Fruit fly (Drosophila melanogaster) whole organism, embryonic: ENCODE data around the gene CCDC53.

ENCODE experiments used
- Ada2b ChIP-seq: fragments of 200-800 bp; sonication (Bioruptor generic); IDR thresholded peaks from 2 replicates; pipeline ENCODE4 v1.3.6; 2022; ENCODE audit warnings: missing biosample characterization, missing genetic modification characterization
- Asciz ChIP-seq: fragments of 200-800 bp; sonication (Bioruptor generic); optimal IDR thresholded peaks from 2 replicates; lab custom pipeline; 2017; ENCODE audit warnings: missing biosample characterization, mild to moderate bottlenecking, missing genetic modification characterization, missing genetic modification reagents
- Bgb ChIP-seq: fragments of 200-800 bp; sonication (Bioruptor generic); IDR thresholded peaks from 2 replicates; pipeline ENCODE4 v1.3.6; 2022; ENCODE audit warnings: missing biosample characterization, missing genetic modification characterization; ENCODE audit not compliant: partially characterized antibody
- C15 ChIP-seq: fragments of 200-800 bp; sonication (Bioruptor generic); IDR thresholded peaks from 3 replicates; pipeline ENCODE4 v1.3.6; 2022; ENCODE audit warnings: missing biosample characterization, missing genetic modification characterization
- CG10267 ChIP-seq: fragments of 200-800 bp; sonication (Bioruptor generic); optimal IDR thresholded peaks from 2 replicates; lab custom pipeline; 2018; ENCODE audit warnings: missing biosample characterization, mild to moderate bottlenecking, missing genetic modification characterization, moderate library complexity
- CG10431 ChIP-seq: fragments of 200-800 bp; sonication (Bioruptor generic); optimal IDR thresholded peaks from 3 replicates; lab custom pipeline; 2018; ENCODE audit warnings: missing biosample characterization, mild to moderate bottlenecking, missing genetic modification characterization
- CG10565 ChIP-seq: fragments of 200-800 bp; sonication (Bioruptor generic); optimal IDR thresholded peaks from 3 replicates; lab custom pipeline; 2016; ENCODE audit warnings: missing biosample characterization, mild to moderate bottlenecking, missing genetic modification characterization
- CG10654 ChIP-seq: fragments of 200-800 bp; sonication (Bioruptor generic); optimal IDR thresholded peaks from 2 replicates; lab custom pipeline; 2016; ENCODE audit warnings: missing biosample characterization, missing genetic modification characterization
- CG11247 ChIP-seq: fragments of 200-800 bp; sonication (Bioruptor generic); IDR thresholded peaks from 2 replicates; pipeline ENCODE4 v1.3.6; 2022; ENCODE audit warnings: missing biosample characterization, missing genetic modification characterization
- CG1602 ChIP-seq: fragments of 200-800 bp; sonication (Bioruptor generic); optimal IDR thresholded peaks from 3 replicates; lab custom pipeline; 2016; ENCODE audit warnings: missing biosample characterization, missing genetic modification characterization
- CG17568 ChIP-seq: fragments of 200-800 bp; sonication (Bioruptor generic); optimal IDR thresholded peaks from 2 replicates; lab custom pipeline; 2018; ENCODE audit warnings: missing biosample characterization, mild to moderate bottlenecking, missing genetic modification characterization, moderate library complexity
- CG17912 ChIP-seq: fragments of 200-800 bp; sonication (Bioruptor generic); optimal IDR thresholded peaks from 2 replicates; lab custom pipeline; 2018; ENCODE audit warnings: missing biosample characterization, mild to moderate bottlenecking, missing genetic modification characterization
- CG3163 ChIP-seq: fragments of 200-800 bp; sonication (Bioruptor generic); optimal IDR thresholded peaks from 3 replicates; lab custom pipeline; 2016; ENCODE audit warnings: missing biosample characterization, missing genetic modification characterization
- CG4820 ChIP-seq: fragments of 200-800 bp; sonication (Bioruptor generic); optimal IDR thresholded peaks from 3 replicates; lab custom pipeline; 2016; ENCODE audit warnings: missing biosample characterization, missing genetic modification characterization
- CG6689 ChIP-seq: fragments of 200-800 bp; sonication (Bioruptor generic); IDR thresholded peaks from 2 replicates; pipeline ENCODE4 v1.3.6; 2022; ENCODE audit warnings: missing biosample characterization, missing genetic modification characterization
- CG7271 ChIP-seq: fragments of 200-800 bp; sonication (Bioruptor generic); optimal IDR thresholded peaks from 2 replicates; lab custom pipeline; 2018; ENCODE audit warnings: missing biosample characterization, mild to moderate bottlenecking, missing genetic modification characterization, moderate library complexity
- CG7372 ChIP-seq: fragments of 200-800 bp; sonication (Bioruptor generic); IDR thresholded peaks from 2 replicates; pipeline ENCODE4 v1.3.6; 2022; ENCODE audit warnings: missing biosample characterization, missing genetic modification characterization
- CG8359 ChIP-seq: fragments of 200-800 bp; sonication (Bioruptor generic); optimal IDR thresholded peaks from 2 replicates; lab custom pipeline; 2017; ENCODE audit warnings: missing biosample characterization, mild to moderate bottlenecking, missing genetic modification characterization, borderline replicate concordance
- Dad ChIP-seq: fragments of 200-800 bp; sonication (Bioruptor generic); optimal IDR thresholded peaks from 3 replicates; lab custom pipeline; 2016; ENCODE audit warnings: missing biosample characterization, missing genetic modification characterization
- Deaf1 ChIP-seq: fragments of 200-800 bp; optimal IDR thresholded peaks from 3 replicates; lab custom pipeline; 2019; ENCODE audit warnings: missing biosample characterization, mild to moderate bottlenecking, missing genetic modification characterization, moderate library complexity
- Elba2 ChIP-seq: fragments of 200-800 bp; sonication (Bioruptor generic); optimal IDR thresholded peaks from 3 replicates; lab custom pipeline; 2016; ENCODE audit warnings: missing biosample characterization, missing genetic modification characterization
- Fer2 ChIP-seq: fragments of 200-800 bp; sonication (Bioruptor generic); optimal IDR thresholded peaks from 2 replicates; lab custom pipeline; 2018; ENCODE audit warnings: missing biosample characterization, mild to moderate bottlenecking, missing genetic modification characterization, moderate library complexity
- HLH4C ChIP-seq: fragments of 200-800 bp; sonication (Bioruptor generic); IDR thresholded peaks from 3 replicates; pipeline ENCODE4 v1.3.6; 2022; ENCODE audit warnings: missing biosample characterization, missing genetic modification characterization; ENCODE audit not compliant: partially characterized antibody
- HLH54F ChIP-seq: fragments of 200-800 bp; sonication (Bioruptor generic); optimal IDR thresholded peaks from 3 replicates; lab custom pipeline; 2016; ENCODE audit warnings: missing biosample characterization, missing genetic modification characterization
- Kr ChIP-seq: fragments of 200-800 bp; sonication (Bioruptor generic); optimal IDR thresholded peaks from 2 replicates; lab custom pipeline; 2017; ENCODE audit warnings: missing biosample characterization, mild to moderate bottlenecking, missing genetic modification characterization
- Mes4 ChIP-seq: fragments of 200-800 bp; sonication (Bioruptor generic); optimal IDR thresholded peaks from 2 replicates; lab custom pipeline; 2016; ENCODE audit warnings: missing biosample characterization, missing genetic modification characterization
- Nf-YB ChIP-seq: fragments of 200-800 bp; sonication (Bioruptor generic); optimal IDR thresholded peaks from 3 replicates; lab custom pipeline; 2019; ENCODE audit warnings: missing biosample characterization, mild to moderate bottlenecking, missing genetic modification characterization, moderate library complexity
- NfI ChIP-seq: fragments of 200-800 bp; sonication (Bioruptor generic); optimal IDR thresholded peaks from 3 replicates; lab custom pipeline; 2018; ENCODE audit warnings: missing biosample characterization, mild to moderate bottlenecking, missing genetic modification characterization, moderate library complexity
- Optix ChIP-seq: fragments of 200-800 bp; sonication (Bioruptor generic); IDR thresholded peaks from 3 replicates; pipeline ENCODE4 v1.3.6; 2022; ENCODE audit warnings: missing biosample characterization, missing genetic modification characterization
- Rfx ChIP-seq: fragments of 200-800 bp; sonication (Bioruptor generic); IDR thresholded peaks from 2 replicates; pipeline ENCODE4 v1.3.6; 2022; ENCODE audit warnings: missing biosample characterization, missing genetic modification characterization
- Scr ChIP-seq: fragments of 200-800 bp; sonication (Bioruptor generic); IDR thresholded peaks from 2 replicates; pipeline ENCODE4 v1.3.6; 2022; ENCODE audit warnings: missing biosample characterization, missing genetic modification characterization; ENCODE audit not compliant: partially characterized antibody
- aop ChIP-seq: fragments of 200-800 bp; sonication (Bioruptor generic); IDR thresholded peaks from 2 replicates; pipeline ENCODE4 v1.3.6; 2022; ENCODE audit warnings: missing biosample characterization, missing genetic modification characterization
- bab2 ChIP-seq: fragments of 200-800 bp; sonication (Bioruptor generic); optimal IDR thresholded peaks from 2 replicates; lab custom pipeline; 2016; ENCODE audit warnings: missing biosample characterization, missing genetic modification characterization
- bbx ChIP-seq: fragments of 200-800 bp; sonication (Bioruptor generic); IDR thresholded peaks from 2 replicates; pipeline ENCODE4 v1.3.6; 2022; ENCODE audit warnings: missing biosample characterization, missing genetic modification characterization; ENCODE audit not compliant: partially characterized antibody
- bowl ChIP-seq: fragments of 200-800 bp; sonication (Bioruptor generic); IDR thresholded peaks from 2 replicates; pipeline ENCODE4 v1.3.6; 2022; ENCODE audit warnings: missing biosample characterization, missing genetic modification characterization
- chinmo ChIP-seq: fragments of 200-800 bp; sonication (Bioruptor generic); IDR thresholded peaks from 4 replicates; pipeline ENCODE4 v1.3.6; 2022; ENCODE audit warnings: missing biosample characterization, missing genetic modification characterization; ENCODE audit not compliant: partially characterized antibody
- klu ChIP-seq: fragments of 200-800 bp; sonication (Bioruptor generic); IDR thresholded peaks from 2 replicates; pipeline ENCODE4 v1.3.6; 2022; ENCODE audit warnings: missing biosample characterization, missing genetic modification characterization
- kni ChIP-seq: fragments of 200-800 bp; sonication (Bioruptor generic); optimal IDR thresholded peaks from 3 replicates; lab custom pipeline; 2017; ENCODE audit warnings: mild to moderate bottlenecking, missing biosample characterization, missing genetic modification reagents, missing genetic modification characterization
- nerfin-1 ChIP-seq: fragments of 200-800 bp; sonication (Bioruptor generic); optimal IDR thresholded peaks from 3 replicates; lab custom pipeline; 2019; ENCODE audit warnings: missing biosample characterization, mild to moderate bottlenecking, missing genetic modification characterization, moderate library complexity
- phol ChIP-seq: fragments of 200-800 bp; sonication (Bioruptor generic); optimal IDR thresholded peaks from 3 replicates; lab custom pipeline; 2018; ENCODE audit warnings: missing biosample characterization, mild to moderate bottlenecking, missing genetic modification characterization, moderate library complexity
- sna ChIP-seq: fragments of 200-800 bp; sonication (Bioruptor generic); IDR thresholded peaks from 2 replicates; pipeline ENCODE4 v1.3.6; 2022; ENCODE audit warnings: missing biosample characterization, missing genetic modification characterization; ENCODE audit not compliant: partially characterized antibody
- sqz ChIP-seq: fragments of 200-800 bp; sonication (Bioruptor generic); optimal IDR thresholded peaks from 3 replicates; lab custom pipeline; 2018; ENCODE audit warnings: missing biosample characterization, mild to moderate bottlenecking, missing genetic modification characterization
- sug ChIP-seq: fragments of 200-800 bp; optimal IDR thresholded peaks from 2 replicates; lab custom pipeline; 2019; ENCODE audit warnings: missing biosample characterization, mild to moderate bottlenecking, missing genetic modification characterization, moderate library complexity
- ttk ChIP-seq: fragments of 200-800 bp; sonication (Bioruptor generic); IDR thresholded peaks from 2 replicates; pipeline ENCODE4 v2.1.2; 2022; ENCODE audit warnings: missing biosample characterization, missing genetic modification characterization
- tup ChIP-seq: fragments of 200-800 bp; sonication (Bioruptor generic); optimal IDR thresholded peaks from 2 replicates; lab custom pipeline; 2016; ENCODE audit warnings: missing biosample characterization, mild to moderate bottlenecking, missing genetic modification characterization, moderate library complexity
- unc-4 ChIP-seq: fragments of 200-800 bp; sonication (Bioruptor generic); IDR thresholded peaks from 2 replicates; pipeline ENCODE4 v1.3.6; 2022; ENCODE audit warnings: missing biosample characterization, missing genetic modification characterization; ENCODE audit not compliant: partially characterized antibody
- vnd ChIP-seq: fragments of 200-800 bp; sonication (Bioruptor generic); IDR thresholded peaks from 3 replicates; pipeline ENCODE4 v1.3.6; 2022; ENCODE audit warnings: missing biosample characterization, missing genetic modification characterization; ENCODE audit not compliant: partially characterized antibody
- wdn ChIP-seq: fragments of 200-800 bp; sonication (Bioruptor generic); IDR thresholded peaks from 2 replicates; pipeline ENCODE4 v1.3.6; 2022; ENCODE audit warnings: missing biosample characterization, missing genetic modification characterization

The CCDC53 gene

dm6 chr2L:8001694-8002627, 38.9 kb upstream of the CCDC53 start (continued):
- peak; percentile 60; the same call in 1 of the 3 replicates for TF ChIP-seq Optix
- TF ChIP-seq bowl (GFP tag; lab: Robert Waterston, UW): no peak
- peak; percentile 87 for TF ChIP-seq Asciz
- peak; percentile 90 for TF ChIP-seq Ada2b (GFP tag; lab: Robert Waterston, UW)
- peak; percentile 79 for TF ChIP-seq klu
- peak; percentile 42 for TF ChIP-seq Fer2
- TF ChIP-seq phol (tag; lab: Kevin White, UChicago): peak; percentile 90
- TF ChIP-seq Mes4: peak; percentile 70
- TF ChIP-seq vnd (GFP tag; lab: Robert Waterston, UW): no peak
- peak; percentile 73 for TF ChIP-seq CG10654 (GFP tag; lab: Kevin White, UChicago)
- TF ChIP-seq CG1602 (GFP tag; lab: Kevin White, UChicago): peak; percentile 84
- TF ChIP-seq CG17912 (GFP tag; lab: Kevin White, UChicago): no peak
- peak; percentile 81 for TF ChIP-seq bab2 (GFP tag; lab: Kevin White, UChicago)
- TF ChIP-seq CG8359 (GFP tag; lab: Kevin White, UChicago): peak; percentile 68
- peak; percentile 80 for TF ChIP-seq CG4820 (GFP tag; lab: Kevin White, UChicago)
- TF ChIP-seq Dad: peak; percentile 75
- peak; percentile 41 for TF ChIP-seq kni (GFP tag; lab: Kevin White, UChicago)
- peak; percentile 77 for TF ChIP-seq HLH54F
- TF ChIP-seq CG11247 (GFP tag; lab: Robert Waterston, UW): peak; percentile 63; the same call in 1 of the 2 replicates
- peak; percentile 69 for TF ChIP-seq Deaf1 (tag; lab: Kevin White, UChicago)
- TF ChIP-seq ttk (GFP tag; lab: Robert Waterston, UW): peak; percentile 80
- peak; percentile 83 for TF ChIP-seq CG10267
- TF ChIP-seq sqz (GFP tag; lab: Kevin White, UChicago): peak; percentile 83
- no peak for TF ChIP-seq Elba2 (GFP tag; lab: Kevin White, UChicago)
- TF ChIP-seq Nf-YB (GFP tag; lab: Kevin White, UChicago): peak; percentile 71
- TF ChIP-seq sug (tag; lab: Kevin White, UChicago): peak; percentile 85
- TF ChIP-seq tup (GFP tag; lab: Kevin White, UChicago): peak; percentile 10

- no peak for TF ChIP-seq Kr
- TF ChIP-seq CG10565 (GFP tag; lab: Kevin White, UChicago): no peak
- peak; percentile 87 for TF ChIP-seq chinmo
- no peak for TF ChIP-seq CG6689 (GFP tag; lab: Robert Waterston, UW)
- TF ChIP-seq C15 (GFP tag; lab: Robert Waterston, UW): no peak
- TF ChIP-seq Scr: peak; percentile 63
- no peak for TF ChIP-seq NfI (GFP tag; lab: Kevin White, UChicago)
- TF ChIP-seq CG7271 (tag; lab: Kevin White, UChicago): no peak
- no peak for TF ChIP-seq wdn
- TF ChIP-seq sna: peak; percentile 68
- TF ChIP-seq CG7372: no peak
- no peak for TF ChIP-seq CG10431 (GFP tag; lab: Kevin White, UChicago)
- no peak for TF ChIP-seq CG17568 (GFP tag; lab: Kevin White, UChicago)
- peak; percentile 69 for TF ChIP-seq HLH4C (GFP tag; lab: Robert Waterston, UW)
- TF ChIP-seq Rfx (GFP tag; lab: Robert Waterston, UW): no peak
- peak; percentile 54; the same call in 1 of the 2 replicates for TF ChIP-seq Bgb (GFP tag; lab: Robert Waterston, UW)
- no peak for TF ChIP-seq aop (GFP tag; lab: Robert Waterston, UW)
- peak; percentile 69 for TF ChIP-seq unc-4 (GFP tag; lab: Robert Waterston, UW)
- TF ChIP-seq bbx (GFP tag; lab: Robert Waterston, UW): peak; percentile 63; the same call in 1 of the 2 replicates
- TF ChIP-seq nerfin-1 (tag; lab: Kevin White, UChicago): no peak
- TF ChIP-seq CG3163 (GFP tag; lab: Kevin White, UChicago): no peak
These were observed 36.8 kb upstream of the CCDC53 start, which contains the start of gene Wwox for dm6 chr2L:8004072-8004471. Gene Wwox, minus strand, starts transcription at chr2L:8004286.
